Worm (Caenorhabditis elegans) whole organism, midembryonic: ENCODE measurements around the gene Y37E11B.1.

Experiments
- flt-1 ChIP-seq: fragments of 200-800 bp; sonication (Bioruptor generic); IDR thresholded peaks from 2 replicates; pipeline ENCODE4 v1.3.6; 2022; ENCODE audit warnings: missing genetic modification characterization, missing compliant biosample characterization
- ztf-29 ChIP-seq: fragments of 200-800 bp; sonication (Bioruptor generic); IDR thresholded peaks from 2 replicates; pipeline ENCODE4 v1.3.6; 2022; ENCODE audit warnings: missing genetic modification reagents, missing genetic modification characterization, missing compliant biosample characterization

DNA sequence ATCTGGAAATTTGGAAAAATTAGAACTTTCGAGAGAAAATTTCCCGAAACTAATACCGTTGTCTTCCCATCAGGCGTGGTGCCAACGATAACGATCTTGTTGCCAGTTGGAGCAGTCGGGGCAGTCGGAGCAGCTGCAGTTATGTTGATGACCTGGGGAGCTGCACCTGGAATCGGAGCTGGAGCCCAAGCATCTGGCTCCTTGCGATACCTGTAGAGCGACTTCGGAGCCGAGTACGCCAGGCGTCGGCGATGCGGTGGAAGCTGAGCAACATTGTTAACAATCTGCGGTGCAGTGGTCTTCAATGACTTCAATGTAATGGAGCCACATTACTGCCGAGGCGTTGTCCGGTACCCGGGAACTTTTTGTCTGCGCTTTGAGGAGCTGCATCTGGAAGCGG is 22.4 kb downstream of the Y37E11B.1 start:
- TF ChIP-seq ztf-29 (GFP tag; lab: Robert Waterston, UW): no peak
- no peak for TF ChIP-seq flt-1 (GFP tag; lab: Robert Waterston, UW)
